Worm (Caenorhabditis elegans) whole organism, young adult: ENCODE measurements around the gene mks-2.

Experiments
- B0336.3 ChIP-seq: fragments of 200-800 bp; sonication (Bioruptor generic); IDR thresholded peaks from 2 replicates; pipeline ENCODE4 v1.3.6; 2022; ENCODE audit warnings: missing genetic modification characterization, missing compliant biosample characterization
- C06A6.2 ChIP-seq: fragments of 200-800 bp; sonication (Bioruptor generic); conservative IDR thresholded peaks from 2 replicates; pipeline ENCODE4 v1.3.6; 2022; ENCODE audit warnings: missing genetic modification characterization, missing compliant biosample characterization
- D2030.7 ChIP-seq: fragments of 200-800 bp; sonication (Bioruptor generic); IDR thresholded peaks from 2 replicates; pipeline ENCODE4 v1.3.6; 2022; ENCODE audit warnings: missing genetic modification reagents, missing genetic modification characterization, missing compliant biosample characterization
- F10E7.11 ChIP-seq: sonication (generic microtip); optimal IDR thresholded peaks from 2 replicates; lab custom pipeline; 2017; ENCODE audit warnings: mild to moderate bottlenecking, missing genetic modification characterization, moderate library complexity, missing compliant biosample characterization
- F39B2.1 ChIP-seq: fragments of 200-800 bp; sonication (Bioruptor generic); IDR thresholded peaks from 2 replicates; pipeline ENCODE4 v1.3.6; 2022; ENCODE audit warnings: missing genetic modification reagents, missing genetic modification characterization, missing compliant biosample characterization
- K11D2.4 ChIP-seq: fragments of 200-800 bp; sonication (Bioruptor generic); IDR thresholded peaks from 2 replicates; pipeline ENCODE4 v1.3.6; 2022; ENCODE audit warnings: missing genetic modification reagents, missing genetic modification characterization, missing compliant biosample characterization
- Y79H2A.3 ChIP-seq: fragments of 200-800 bp; sonication (Bioruptor generic); conservative IDR thresholded peaks from 2 replicates; pipeline ENCODE4 v1.3.6; 2022; ENCODE audit warnings: missing genetic modification reagents, missing genetic modification characterization, missing compliant biosample characterization
- atf-7 ChIP-seq: sonication (generic microtip); optimal IDR thresholded peaks from 2 replicates; lab custom pipeline; 2017; ENCODE audit warnings: mild to moderate bottlenecking, missing genetic modification characterization, missing compliant biosample characterization
- attf-6 ChIP-seq: fragments of 200-800 bp; sonication (Bioruptor generic); IDR thresholded peaks from 2 replicates; pipeline ENCODE4 v1.3.6; 2022; ENCODE audit warnings: missing genetic modification reagents, missing genetic modification characterization, missing compliant biosample characterization
- bed-1 ChIP-seq: fragments of 200-800 bp; sonication (Bioruptor generic); IDR thresholded peaks from 2 replicates; pipeline ENCODE4 v1.3.6; 2022; ENCODE audit warnings: missing genetic modification reagents, missing genetic modification characterization, missing compliant biosample characterization
- ccch-3 ChIP-seq: fragments of 200-800 bp; sonication (Bioruptor generic); optimal IDR thresholded peaks from 2 replicates; lab custom pipeline; 2018; ENCODE audit warnings: mild to moderate bottlenecking, missing genetic modification characterization, missing compliant biosample characterization
- die-1 ChIP-seq: sonication (generic microtip); optimal IDR thresholded peaks from 2 replicates; lab custom pipeline; 2016; ENCODE audit warnings: missing genotype, mild to moderate bottlenecking, missing genetic modification characterization, missing compliant biosample characterization
- dpff-1 ChIP-seq: sonication (generic microtip); optimal IDR thresholded peaks from 2 replicates; lab custom pipeline; 2017; ENCODE audit warnings: mild to moderate bottlenecking, missing genetic modification characterization, missing compliant biosample characterization
- efl-1 ChIP-seq: fragments of 150-350 bp; optimal IDR thresholded peaks from 2 replicates; lab custom pipeline; 2014; ENCODE audit warnings: missing biosample characterization, missing genetic modification reagents, missing genetic modification characterization
- ekl-4 ChIP-seq: fragments of 200-800 bp; sonication (Bioruptor generic); IDR thresholded peaks from 2 replicates; pipeline ENCODE4 v1.3.6; 2022; ENCODE audit warnings: missing genetic modification reagents, missing genetic modification characterization, missing compliant biosample characterization
- fkh-3 ChIP-seq: sonication (generic microtip); optimal IDR thresholded peaks from 2 replicates; lab custom pipeline; 2016; ENCODE audit warnings: mild to moderate bottlenecking, missing genetic modification characterization, missing compliant biosample characterization
- gei-17 ChIP-seq: fragments of 200-800 bp; sonication (Bioruptor generic); optimal IDR thresholded peaks from 2 replicates; lab custom pipeline; 2018; ENCODE audit warnings: mild to moderate bottlenecking, missing genetic modification characterization, missing compliant biosample characterization
- him-1 ChIP-seq: sonication (generic microtip); optimal IDR thresholded peaks from 2 replicates; lab custom pipeline; 2016; ENCODE audit warnings: missing genotype, missing genetic modification reagents, missing genetic modification characterization, missing compliant biosample characterization
- hlh-26 ChIP-seq: fragments of 200-800 bp; sonication (Bioruptor generic); conservative IDR thresholded peaks from 2 replicates; pipeline ENCODE4 v1.3.6; 2022; ENCODE audit warnings: missing genetic modification reagents, missing genetic modification characterization, missing compliant biosample characterization
- hmg-1.2 ChIP-seq: fragments of 200-800 bp; sonication (Bioruptor generic); IDR thresholded peaks from 2 replicates; pipeline ENCODE4 v1.3.6; 2022; ENCODE audit warnings: missing genetic modification reagents, missing genetic modification characterization, missing compliant biosample characterization
- hmg-20 ChIP-seq: fragments of 200-800 bp; sonication (Bioruptor generic); IDR thresholded peaks from 2 replicates; pipeline ENCODE4 v1.3.6; 2022; ENCODE audit warnings: missing genetic modification reagents, missing genetic modification characterization, missing compliant biosample characterization
- let-526 ChIP-seq: fragments of 200-800 bp; sonication (Bioruptor generic); IDR thresholded peaks from 2 replicates; pipeline ENCODE4 v1.3.6; 2022; ENCODE audit warnings: missing genetic modification reagents, missing genetic modification characterization, missing compliant biosample characterization
- lir-1 ChIP-seq: fragments of 200-800 bp; sonication (Bioruptor generic); conservative IDR thresholded peaks from 2 replicates; pipeline ENCODE4 v1.3.6; 2022; ENCODE audit warnings: missing genetic modification reagents, missing genetic modification characterization, missing compliant biosample characterization
- madf-3 ChIP-seq: fragments of 200-800 bp; sonication (Bioruptor generic); IDR thresholded peaks from 2 replicates; pipeline ENCODE4 v1.3.6; 2022; ENCODE audit warnings: missing genetic modification reagents, missing genetic modification characterization, missing compliant biosample characterization
- mel-28 ChIP-seq: sonication (generic microtip); optimal IDR thresholded peaks from 2 replicates; lab custom pipeline; 2016; ENCODE audit warnings: borderline replicate concordance, mild to moderate bottlenecking, missing genetic modification characterization, missing compliant biosample characterization
- nhr-27 ChIP-seq: fragments of 200-800 bp; sonication (Bioruptor generic); optimal IDR thresholded peaks from 2 replicates; lab custom pipeline; 2018; ENCODE audit warnings: mild to moderate bottlenecking, missing genetic modification characterization, moderate library complexity, missing compliant biosample characterization
- nhr-80 ChIP-seq: sonication (generic microtip); optimal IDR thresholded peaks from 2 replicates; lab custom pipeline; 2016; ENCODE audit warnings: missing genetic modification characterization, missing compliant biosample characterization
- rpc-1 ChIP-seq, 2 experiments: fragments of 150-350 bp in 1 of 2; sonication (generic microtip) in 1 of 2; optimal IDR thresholded peaks; 2 replicates each; lab custom pipeline; 2014 to 2018; ENCODE audit warnings: missing biosample characterization in 1 of 2, missing genetic modification characterization in 1 of 2, missing genetic modification reagents in 1 of 2, missing genotype in 1 of 2
- sdz-38 ChIP-seq: sonication (generic microtip); optimal IDR thresholded peaks from 2 replicates; lab custom pipeline; 2016; ENCODE audit warnings: missing genotype, missing genetic modification characterization, missing compliant biosample characterization
- tbp1 ChIP-seq: fragments of 200-800 bp; sonication (Bioruptor generic); optimal IDR thresholded peaks from 2 replicates; lab custom pipeline; 2018; ENCODE audit warnings: mild to moderate bottlenecking, missing genetic modification characterization, missing compliant biosample characterization
- tbx-9 ChIP-seq: sonication (generic microtip); optimal IDR thresholded peaks from 2 replicates; lab custom pipeline; 2016; ENCODE audit warnings: borderline replicate concordance, missing genetic modification characterization, inconsistent platforms, missing compliant biosample characterization
- tlf-1 ChIP-seq: fragments of 200-800 bp; sonication (Bioruptor generic); optimal IDR thresholded peaks from 2 replicates; lab custom pipeline; 2018; ENCODE audit warnings: mild to moderate bottlenecking, missing genetic modification characterization, missing compliant biosample characterization
- ztf-22 ChIP-seq: fragments of 200-800 bp; sonication (Bioruptor generic); optimal IDR thresholded peaks from 2 replicates; lab custom pipeline; 2018; ENCODE audit warnings: mild to moderate bottlenecking, missing genetic modification characterization, moderate library complexity, missing compliant biosample characterization

Gene mks-2

DNA sequence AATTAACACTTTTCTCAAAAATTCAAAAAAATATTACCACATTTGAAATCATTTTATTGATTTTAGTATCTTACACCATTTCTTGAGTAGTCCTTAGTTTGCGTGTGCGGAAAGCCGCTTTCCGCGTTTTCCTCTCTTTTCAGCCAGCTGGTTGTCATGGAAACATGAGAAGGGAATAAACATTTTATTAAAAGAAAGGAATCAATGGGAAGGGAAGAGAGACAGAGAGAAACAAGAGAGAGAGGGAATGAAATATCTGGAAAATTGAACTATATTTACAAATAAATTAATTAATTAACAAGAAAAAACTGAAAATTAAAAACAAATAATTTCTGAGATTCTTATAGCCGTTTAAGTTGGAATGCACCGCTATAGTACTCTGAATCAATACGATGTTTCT lies at the start of gene mks-2:
mks-2 (minus strand) TSS at position 101 of the 400 bp plus-strand sequence.
- TF ChIP-seq ztf-22 (GFP tag; lab: Kevin White, UChicago) = no peak

DNA sequence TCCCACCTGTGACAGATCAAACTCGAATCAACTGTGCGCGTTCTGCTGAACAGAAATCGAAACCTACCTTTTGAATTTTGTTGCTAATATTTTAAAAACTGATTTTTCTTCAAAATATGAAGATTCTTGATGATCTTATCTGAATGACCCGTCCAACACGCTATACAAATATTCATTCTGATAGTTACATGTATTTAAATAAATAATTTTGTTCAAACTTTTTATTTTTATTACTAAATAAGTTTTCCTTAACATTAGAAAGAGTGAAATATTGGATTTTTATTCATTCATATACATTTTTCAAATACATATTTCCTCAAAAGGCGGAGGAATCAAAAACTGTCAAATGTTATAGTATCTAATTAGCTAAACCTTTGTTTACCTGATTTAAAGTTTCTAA lies 48.7 kb upstream of the mks-2 start, which contains the start of gene F13H8.8:
F13H8.8 (minus strand) TSS at position 101 of the 400 bp plus-strand sequence.
- TF ChIP-seq nhr-27 = no peak
- TF ChIP-seq tbp1 (GFP tag; lab: Kevin White, UChicago) = no peak
- TF ChIP-seq madf-3 = no peak
- no peak for TF ChIP-seq dpff-1
- no peak for TF ChIP-seq F39B2.1 (GFP tag; lab: Robert Waterston, UW)
- no peak for TF ChIP-seq him-1 (tag; lab: Kevin White, UChicago)
- TF ChIP-seq C06A6.2 = no peak
- no peak for TF ChIP-seq die-1 (tag; lab: Kevin White, UChicago)
- no peak for TF ChIP-seq efl-1

DNA sequence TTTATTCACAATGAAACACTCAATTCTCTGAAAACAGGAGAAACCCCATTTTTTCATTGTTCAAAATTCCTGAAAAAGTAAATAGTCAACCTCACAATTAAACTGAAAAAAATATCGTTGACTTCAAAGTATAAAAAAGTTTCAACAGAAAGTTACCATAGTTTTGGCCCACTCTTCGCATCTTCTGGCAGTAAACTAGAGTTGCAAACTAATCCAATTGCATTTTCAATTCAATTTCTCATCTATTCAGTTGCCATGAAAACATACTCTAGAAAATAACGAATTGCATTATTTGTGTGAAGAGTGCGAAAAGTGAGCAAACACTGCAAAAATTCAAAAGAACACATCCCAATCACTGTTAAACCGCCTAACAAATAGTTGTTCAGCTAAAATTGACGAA lies 44.4 kb upstream of the mks-2 start, which contains the start of gene F13H8.3:
F13H8.3 (plus strand) TSS at position 301 of the 400 bp plus-strand sequence.
- no peak for TF ChIP-seq hmg-20
- no peak for TF ChIP-seq hmg-1.2 (GFP tag; lab: Robert Waterston, UW)
- TF ChIP-seq tbx-9 = no peak
- TF ChIP-seq bed-1 (GFP tag; lab: Robert Waterston, UW) = no peak
- TF ChIP-seq K11D2.4 (GFP tag; lab: Robert Waterston, UW) = no peak
- TF ChIP-seq C06A6.2 = no peak
- no peak for TF ChIP-seq B0336.3 (GFP tag; lab: Robert Waterston, UW)
- no peak for TF ChIP-seq D2030.7 (GFP tag; lab: Robert Waterston, UW)
- TF ChIP-seq hlh-26 (GFP tag; lab: Robert Waterston, UW) = no peak
- TF ChIP-seq ccch-3 = no peak
- no peak for TF ChIP-seq ekl-4 (GFP tag; lab: Robert Waterston, UW)
- TF ChIP-seq atf-7 = no peak
- no peak for TF ChIP-seq F10E7.11 (tag; lab: Kevin White, UChicago)
- no peak for TF ChIP-seq Y79H2A.3 (GFP tag; lab: Robert Waterston, UW)
- TF ChIP-seq fkh-3 (tag; lab: Kevin White, UChicago) = no peak
- TF ChIP-seq mel-28 (tag; lab: Kevin White, UChicago) = no peak
- no peak for TF ChIP-seq lir-1 (GFP tag; lab: Robert Waterston, UW)
- no peak for TF ChIP-seq rpc-1 (optimal IDR thresholded peaks at IDR 0.05; lab: Kevin White, UChicago)
- no peak for TF ChIP-seq rpc-1 (tag; optimal IDR thresholded peaks at IDR 0.05; lab: Kevin White, UChicago)
- no peak for TF ChIP-seq sdz-38

ce11 chrII:6262222-6262621 lies 43.0 kb upstream of the mks-2 start, which contains the start of gene F13H8.12:
Gene F13H8.12 (plus strand): TSS chrII:6262522.
- TF ChIP-seq gei-17 (no peak), fkh-3 (tag; lab: Kevin White, UChicago) (no peak), tlf-1 (GFP tag; lab: Kevin White, UChicago) (no peak), tbp1 (GFP tag; lab: Kevin White, UChicago) (no peak), let-526 (GFP tag; lab: Robert Waterston, UW) (no peak)
- TF ChIP-seq, all 124 proteins: peak for 0

DNA sequence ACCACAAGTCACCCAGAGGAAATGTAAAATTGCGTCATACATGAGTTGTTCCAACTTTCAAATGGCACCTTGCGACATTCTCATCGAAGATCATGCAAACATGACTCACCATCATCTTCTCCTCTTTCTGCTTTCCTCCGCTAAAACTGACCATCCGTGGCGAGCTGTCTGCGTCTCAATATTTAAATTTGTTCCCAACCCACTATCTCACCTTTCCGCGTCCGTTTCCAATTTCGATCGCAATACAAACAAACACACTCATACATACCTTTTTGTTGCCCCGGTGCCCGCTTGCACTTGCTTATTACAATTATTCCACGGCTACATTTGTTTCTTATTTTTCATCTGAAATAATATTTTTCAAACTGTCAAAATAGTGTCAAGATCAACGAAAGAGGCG lies 41.4 kb upstream of the mks-2 start, which contains the start of gene nmgp-1:
nmgp-1 (plus strand) TSS at position 174 of the 400 bp plus-strand sequence.
- TF ChIP-seq nhr-80 (tag; lab: Kevin White, UChicago) = peak; percentile 17
- no peak for TF ChIP-seq attf-6 (GFP tag; lab: Robert Waterston, UW)
